Worm (Caenorhabditis elegans) whole organism, late embryonic: ENCODE results near the gene Y43F8C.13.

Experiments
- ama-1 ChIP-seq: fragments of 150-350 bp; optimal IDR thresholded peaks from 2 replicates; lab custom pipeline; 2014
- dve-1 ChIP-seq: sonication (generic microtip); optimal IDR thresholded peaks from 2 replicates; lab custom pipeline; 2017; ENCODE audit warnings: antibody characterized with exemption, mild to moderate bottlenecking, missing genetic modification characterization, missing compliant biosample characterization
- elt-2 ChIP-seq: sonication (generic microtip); optimal IDR thresholded peaks from 2 replicates; lab custom pipeline; 2016; ENCODE audit warnings: missing genetic modification reagents, missing genetic modification characterization, missing compliant biosample characterization
- fax-1 ChIP-seq: sonication (generic microtip); optimal IDR thresholded peaks from 2 replicates; lab custom pipeline; 2016; ENCODE audit warnings: missing genotype, missing genetic modification characterization, missing compliant biosample characterization
- fkh-6 ChIP-seq: sonication (generic microtip); optimal IDR thresholded peaks from 2 replicates; lab custom pipeline; 2016; ENCODE audit warnings: missing genetic modification characterization, missing compliant biosample characterization
- hlh-8 ChIP-seq: sonication (generic microtip); optimal IDR thresholded peaks from 2 replicates; lab custom pipeline; 2016; ENCODE audit warnings: missing genotype, missing genetic modification characterization, missing compliant biosample characterization
- nhr-11 ChIP-seq: fragments of 150-350 bp; optimal IDR thresholded peaks from 2 replicates; lab custom pipeline; 2014; ENCODE audit warnings: missing biosample characterization, missing genetic modification characterization
- pax-1 ChIP-seq: fragments of 150-350 bp; optimal IDR thresholded peaks from 2 replicates; lab custom pipeline; 2014; ENCODE audit warnings: missing biosample characterization, missing genetic modification characterization
- pqm-1 ChIP-seq: sonication (generic microtip); optimal IDR thresholded peaks from 2 replicates; lab custom pipeline; 2016; ENCODE audit warnings: missing genetic modification characterization, missing compliant biosample characterization
- rnt-1 ChIP-seq: sonication (generic microtip); optimal IDR thresholded peaks from 2 replicates; lab custom pipeline; 2016; ENCODE audit warnings: missing genetic modification characterization, missing compliant biosample characterization
- tbx-2 ChIP-seq: sonication (generic microtip); optimal IDR thresholded peaks from 2 replicates; lab custom pipeline; 2016; ENCODE audit warnings: missing genetic modification characterization, missing compliant biosample characterization
- tbx-7 ChIP-seq: sonication (generic microtip); optimal IDR thresholded peaks from 2 replicates; lab custom pipeline; 2016; ENCODE audit warnings: missing genotype, missing genetic modification characterization, missing compliant biosample characterization

ce11 chrV:19669959-19670358, 27.2 kb downstream of the Y43F8C.13 start, which contains the start of gene Y43F8C.11:
- no peak for TF ChIP-seq hlh-8 (tag; lab: Kevin White, UChicago)
- no peak for TF ChIP-seq tbx-2
- TF ChIP-seq nhr-11 (tag; lab: Kevin White, UChicago): no peak
- TF ChIP-seq ama-1: no peak
- no peak for TF ChIP-seq fkh-6 (tag; lab: Kevin White, UChicago)
- no peak for TF ChIP-seq elt-2 (tag; lab: Kevin White, UChicago)
- TF ChIP-seq pqm-1 (tag; lab: Kevin White, UChicago): no peak
- no peak for TF ChIP-seq pax-1
- TF ChIP-seq dve-1 (tag; lab: Kevin White, UChicago): no peak
- no peak for TF ChIP-seq fax-1 (tag; lab: Kevin White, UChicago)
- TF ChIP-seq rnt-1 (tag; lab: Kevin White, UChicago): no peak
- TF ChIP-seq tbx-7 (tag; lab: Kevin White, UChicago): no peak
